Fruit fly (Drosophila melanogaster) ovary, adult (tissue): Measurements from ENCODE around the gene Gnf1.

Experiments used
- CG17801 ChIP-seq: fragments of 200-800 bp; optimal IDR thresholded peaks from 2 replicates; lab custom pipeline; 2019; ENCODE audit warnings: missing biosample characterization, mild to moderate bottlenecking, missing genetic modification characterization, moderate library complexity; ENCODE audit not compliant: partially characterized antibody

The Gnf1 gene

dm6 chr3R:4895553-4895952, 10.9 kb upstream of the Gnf1 start:
- no peak for TF ChIP-seq CG17801

DNA sequence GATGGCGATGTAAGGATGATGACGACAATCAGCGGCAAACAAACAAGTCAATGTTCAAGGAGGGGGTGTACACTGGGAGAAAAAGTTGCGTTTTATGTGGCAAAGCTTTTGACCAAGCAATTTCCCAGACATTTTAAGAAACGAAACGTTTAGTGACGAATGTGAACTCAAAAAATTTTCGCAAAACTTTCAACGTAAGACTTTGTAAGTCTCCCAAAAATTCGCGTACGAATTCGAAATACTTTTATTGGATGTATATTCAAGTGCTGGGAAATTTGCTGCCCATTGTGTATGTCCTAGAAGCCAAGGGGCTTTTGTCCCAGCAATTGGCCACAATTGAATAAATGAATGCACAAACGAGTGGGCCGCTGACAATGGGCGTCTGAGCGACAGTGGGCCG, 9.5 kb upstream of the Gnf1 start:
- no peak for TF ChIP-seq CG17801

- no peak for TF ChIP-seq CG17801
Measured at dm6 chr3R:4900435-4900834, 6.0 kb upstream of the Gnf1 start.

DNA sequence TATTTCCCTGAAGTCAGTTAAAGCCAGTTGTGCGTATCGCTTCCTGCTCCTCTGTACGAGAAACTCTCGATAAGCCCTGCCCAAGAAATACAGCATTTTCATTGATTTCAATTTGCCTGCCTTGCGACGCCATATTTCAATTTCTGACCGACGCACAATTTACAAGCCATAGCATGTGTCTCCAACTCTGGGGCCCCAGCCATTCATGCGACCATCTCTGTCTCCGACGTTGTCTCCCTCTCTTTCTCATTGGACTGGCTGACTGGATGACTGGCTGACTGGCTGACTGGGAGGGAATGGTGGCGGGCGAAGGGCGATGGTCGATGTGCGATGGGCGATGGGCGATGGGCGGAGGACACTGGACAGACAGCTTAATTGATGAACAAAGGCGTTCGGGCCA, 5.2 kb upstream of the Gnf1 start:
- TF ChIP-seq CG17801 = no peak

- TF ChIP-seq CG17801 = no peak
Measured at dm6 chr3R:4901782-4902181, 4.6 kb upstream of the Gnf1 start.

DNA sequence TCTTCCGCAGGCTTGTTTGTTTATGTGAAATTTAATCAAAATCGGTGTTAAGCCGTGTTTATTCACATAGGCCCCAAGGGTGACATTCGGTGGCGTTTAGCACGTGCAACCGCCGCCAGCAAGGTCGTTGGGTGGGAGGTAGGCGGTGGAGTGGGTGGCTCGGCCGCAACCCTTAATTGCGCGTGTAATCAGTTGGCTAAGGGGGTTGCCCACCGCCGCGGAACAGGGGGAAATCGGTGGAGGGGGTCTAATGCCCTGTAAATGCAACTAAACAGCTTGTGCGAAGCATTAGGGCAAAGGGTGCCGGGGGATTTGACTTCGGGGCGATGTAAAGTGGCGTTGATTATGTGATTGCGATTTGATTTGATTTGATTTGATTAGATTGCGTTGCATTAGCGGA, 2.9 kb upstream of the Gnf1 start:
- TF ChIP-seq CG17801 = no peak

dm6 chr3R:4904844-4905243, 1.6 kb upstream of the Gnf1 start:
- TF ChIP-seq CG17801 = no peak

DNA sequence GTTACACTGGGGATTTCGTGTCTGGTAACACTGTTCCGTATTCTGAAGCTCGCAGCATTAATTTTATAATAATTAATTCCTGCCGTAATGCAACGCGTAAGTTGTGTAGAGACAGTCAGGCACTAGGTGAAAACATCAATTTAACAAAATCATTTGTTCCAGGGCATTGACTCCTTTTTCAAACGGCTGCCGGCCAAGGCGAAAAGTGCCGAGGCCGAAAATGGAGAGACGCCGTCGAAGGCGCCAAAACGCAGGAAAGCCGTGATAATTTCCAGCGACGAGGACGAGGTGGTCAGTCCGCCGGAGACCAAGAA, 162 bp downstream of the Gnf1 start:
- TF ChIP-seq CG17801 = no peak

DNA sequence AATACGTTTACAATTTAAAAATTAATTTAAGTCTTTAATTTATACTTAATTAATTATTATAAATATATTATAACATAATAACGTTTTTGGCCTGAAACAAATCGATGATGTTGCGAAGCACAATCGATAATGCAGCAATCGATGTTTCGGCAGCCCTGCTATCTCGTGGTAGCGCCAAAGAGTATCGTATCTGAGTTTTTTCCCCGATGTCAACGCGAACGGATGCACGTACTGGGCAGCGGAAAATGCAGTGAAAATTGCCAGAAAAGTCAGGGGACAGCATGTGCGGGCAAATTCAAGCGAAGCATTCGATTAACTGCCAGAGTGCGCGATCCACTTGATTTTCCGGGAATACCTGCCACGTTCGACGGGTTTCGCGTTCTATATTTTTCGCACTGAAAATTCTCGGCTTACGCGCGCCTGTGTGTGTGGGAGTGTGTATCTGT, 4.0 kb downstream of the Gnf1 start, which contains the start of gene Cdep:
Cdep (plus strand) TSS at position 188 of the 446 bp plus-strand sequence.
- TF ChIP-seq CG17801 = peak; percentile 12

- no peak for TF ChIP-seq CG17801
Measured at dm6 chr3R:4910839-4911341, 4.5 kb downstream of the Gnf1 start.

dm6 chr3R:4912130-4912549, 5.7 kb downstream of the Gnf1 start:
- peak; percentile 30 for TF ChIP-seq CG17801

DNA sequence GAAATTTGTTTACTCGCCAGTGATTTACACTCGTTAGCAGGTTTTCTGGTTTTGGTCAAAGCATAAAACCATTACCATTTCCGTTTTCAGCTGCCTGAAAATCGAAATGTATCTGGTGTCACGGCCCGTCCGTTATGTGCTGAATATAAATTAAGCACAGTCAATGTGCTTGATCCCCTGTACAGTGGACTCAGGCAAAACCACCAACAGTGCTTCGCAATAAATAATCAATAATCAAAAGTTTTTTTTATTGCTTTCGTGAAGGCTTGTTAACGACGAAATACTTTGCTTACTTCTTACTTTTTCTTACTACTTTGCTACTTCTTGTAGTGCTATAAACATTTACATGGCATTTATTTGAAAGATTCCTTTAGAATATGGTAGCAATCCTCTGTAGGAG, 6.8 kb downstream of the Gnf1 start:
- TF ChIP-seq CG17801 = no peak

DNA sequence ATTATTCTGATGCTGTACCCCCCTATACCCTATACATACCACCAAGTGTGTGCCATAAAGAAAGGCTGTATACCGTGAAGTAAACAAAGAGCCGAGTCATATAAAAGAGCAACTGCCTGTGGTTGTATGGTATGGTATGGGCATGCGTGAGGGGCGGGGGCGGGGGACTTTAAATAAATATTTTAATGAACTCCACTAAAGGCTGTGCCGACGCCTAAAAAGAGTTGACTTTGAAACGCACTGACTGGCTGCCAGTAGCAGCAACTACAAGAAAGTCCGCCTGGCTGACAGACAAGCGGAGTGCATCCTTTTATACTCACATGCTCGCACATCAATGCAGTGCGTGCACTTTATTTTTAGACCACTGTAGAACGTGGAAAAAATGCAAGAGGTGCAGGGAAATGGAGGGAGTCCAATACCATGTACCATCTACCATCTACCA, 8.0 kb downstream of the Gnf1 start:
- TF ChIP-seq CG17801 = no peak

DNA sequence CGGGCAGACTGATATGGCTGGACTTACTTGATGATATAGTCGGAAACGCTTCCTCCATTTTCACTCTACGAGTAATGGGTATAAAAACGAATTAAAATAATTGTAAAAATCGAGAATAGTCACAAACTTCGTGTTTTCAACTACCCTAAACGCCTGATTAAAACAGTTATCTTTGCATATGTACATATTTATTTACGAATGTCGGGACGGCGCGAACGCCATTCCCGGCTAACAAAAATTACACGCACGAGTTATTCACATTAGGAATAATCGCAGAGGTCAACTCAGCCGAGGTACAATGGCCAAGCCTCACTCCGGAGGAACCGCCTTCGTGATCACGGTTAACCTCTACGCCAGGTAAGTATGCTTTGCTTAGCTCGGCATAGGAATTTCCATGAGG, 41.3 kb downstream of the Gnf1 start:
- TF ChIP-seq CG17801 = no peak

DNA sequence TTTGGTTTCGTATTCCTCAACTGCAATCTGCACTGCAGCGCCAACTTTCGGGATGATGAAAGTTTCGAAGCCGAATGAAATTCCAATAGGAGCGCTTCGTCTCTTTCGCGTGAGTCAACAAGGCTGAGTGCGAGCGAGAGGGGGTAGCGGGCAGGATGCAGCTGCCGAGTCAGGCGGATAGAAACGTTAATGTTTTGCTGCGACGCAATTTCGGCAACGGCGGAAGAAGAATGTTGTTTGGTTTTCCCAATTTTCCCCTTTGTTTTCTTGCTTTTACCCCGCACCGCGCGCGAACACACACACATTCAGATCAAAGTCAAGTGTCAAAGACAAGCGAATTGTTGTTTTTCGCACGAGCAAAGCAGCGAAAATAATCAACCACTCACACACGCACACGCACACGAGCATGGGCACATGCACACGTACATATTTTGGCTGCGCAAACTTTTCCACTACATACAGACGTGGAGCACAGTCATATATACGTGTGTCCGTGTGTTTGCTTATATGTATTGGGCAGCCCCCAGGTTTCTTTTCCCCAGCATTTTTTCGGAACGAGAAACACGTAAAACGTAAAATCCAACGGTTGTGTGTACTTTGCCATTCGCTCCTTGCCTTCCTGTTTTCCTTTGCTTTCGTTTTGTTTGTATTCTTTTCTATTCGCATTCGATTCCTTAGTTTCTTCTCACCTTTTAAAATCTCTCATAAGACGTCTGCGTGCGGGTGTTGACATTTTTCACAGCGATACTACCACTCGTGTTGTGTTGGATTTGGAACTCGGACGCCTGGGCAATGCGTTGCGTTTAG, 45.5 kb downstream of the Gnf1 start:
- peak; percentile 27 for TF ChIP-seq CG17801

dm6 chr3R:4952571-4952929, 46.1 kb downstream of the Gnf1 start, which contains the start of gene Ubc6:
Gene Ubc6, minus strand, starts transcription at chr3R:4952682.
- no peak for TF ChIP-seq CG17801

dm6 chr3R:4955152-4955551, 48.7 kb downstream of the Gnf1 start, which contains the start of gene Jhbp3:
Gene Jhbp3, minus strand, starts transcription at chr3R:4955252.
- TF ChIP-seq CG17801 = no peak

DNA sequence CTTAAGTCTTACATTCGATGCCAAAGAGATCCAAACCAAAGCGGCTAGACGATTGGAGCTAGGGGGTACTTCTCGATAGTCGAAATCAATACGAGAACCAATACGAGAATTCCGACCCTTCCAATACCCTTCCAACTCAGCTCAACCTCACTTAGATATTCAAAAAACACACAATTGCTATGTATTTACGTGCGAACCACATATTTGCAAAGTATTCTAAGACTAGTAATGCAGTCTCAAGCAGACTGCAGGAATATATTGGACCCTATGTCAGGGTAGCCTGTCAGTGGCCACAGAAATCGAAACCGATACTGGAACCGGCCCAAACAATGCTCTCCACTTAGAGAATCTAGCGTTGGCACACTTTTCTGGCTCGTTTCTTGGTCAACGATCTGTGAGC, 51.4 kb downstream of the Gnf1 start:
- no peak for TF ChIP-seq CG17801
